Fruit fly (Drosophila melanogaster): Measurements from ENCODE around the gene CG9503.
A peak's percentile ranks its signal among the peaks of the same experiment; 100 is the strongest.

CG9503 gene

dm6 chrX:14905499-14906044, 17.7 kb downstream of the CG9503 start, which contains the start of gene CG9512:
Gene CG9512, minus strand, starts transcription at chrX:14905549.
- TF ChIP-seq CG10348 (GFP tag; IDR thresholded peaks at IDR 0.05) (no peak), EcR (GFP tag; optimal IDR thresholded peaks at IDR 0.05) (no peak), CG32121 (GFP tag; IDR thresholded peaks at IDR 0.05) (no peak), CG8159 (tag; optimal IDR thresholded peaks at IDR 0.05) (no peak), Snoo (tag; optimal IDR thresholded peaks at IDR 0.05) (no peak), CG13204 (GFP tag; optimal IDR thresholded peaks at IDR 0.05) (no peak), CG34367 (tag; optimal IDR thresholded peaks at IDR 0.05) (no peak), D1 (tag; optimal IDR thresholded peaks at IDR 0.05) (no peak), CG12605 (GFP tag; IDR thresholded peaks at IDR 0.05) (no peak), CG17806 (tag; optimal IDR thresholded peaks at IDR 0.05) (no peak), CG15710 (tag; optimal IDR thresholded peaks at IDR 0.05) (no peak), gl (tag; optimal IDR thresholded peaks at IDR 0.05) (no peak), rn (GFP tag; IDR thresholded peaks at IDR 0.05) (no peak), Ets98B (GFP tag; IDR thresholded peaks at IDR 0.05) (no peak)

- TF ChIP-seq Pif1A (GFP tag; optimal IDR thresholded peaks at IDR 0.05) (peak; percentile 16), CG15710 (tag; optimal IDR thresholded peaks at IDR 0.05) (no peak), gl (tag; optimal IDR thresholded peaks at IDR 0.05) (no peak), CG17806 (tag; optimal IDR thresholded peaks at IDR 0.05) (no peak), Ets98B (GFP tag; IDR thresholded peaks at IDR 0.05) (no peak), Snoo (tag; optimal IDR thresholded peaks at IDR 0.05) (peak; percentile 3), EcR (GFP tag; optimal IDR thresholded peaks at IDR 0.05) (no peak), fd96Ca (GFP tag; IDR thresholded peaks at IDR 0.05) (no peak), CG8301 (tag; optimal IDR thresholded peaks at IDR 0.05) (peak; percentile 35), CG4496 (GFP tag; IDR thresholded peaks at IDR 0.05) (0 out of 3 replicates have a peak, but pooled peaks have one; percentile 9), CG34367 (tag; optimal IDR thresholded peaks at IDR 0.05) (no peak), CG8159 (tag; optimal IDR thresholded peaks at IDR 0.05) (peak; percentile 26), CG14655 (GFP tag; optimal IDR thresholded peaks at IDR 0.05) (peak; percentile 20), CG32121 (GFP tag; IDR thresholded peaks at IDR 0.05) (0 out of 2 replicates have a peak, but pooled peaks have one; percentile 51)
These were observed 25.7 kb downstream of the CG9503 start for dm6 chrX:14897592-14897991.

- TF ChIP-seq Pif1A (GFP tag; optimal IDR thresholded peaks at IDR 0.05), result no peak
- no peak for TF ChIP-seq CG8301 (tag; optimal IDR thresholded peaks at IDR 0.05)
These were observed 26.5 kb downstream of the CG9503 start, which contains the start of gene CG9514 for dm6 chrX:14896791-14897190. Gene CG9514, minus strand, starts transcription at chrX:14896891.

- TF ChIP-seq CG32121 (GFP tag; IDR thresholded peaks at IDR 0.05) (peak; percentile 41; the same call in 1 of the 2 replicates), CG8301 (tag; optimal IDR thresholded peaks at IDR 0.05) (peak; percentile 10), CG4496 (GFP tag; IDR thresholded peaks at IDR 0.05) (0 out of 3 replicates have a peak, but pooled peaks have one; percentile 19), Pif1A (GFP tag; optimal IDR thresholded peaks at IDR 0.05) (no peak)
These were observed 27.0 kb downstream of the CG9503 start for dm6 chrX:14896310-14896709.

dm6 chrX:14893872-14894271, 29.4 kb downstream of the CG9503 start:
- TF ChIP-seq EcR (GFP tag; optimal IDR thresholded peaks at IDR 0.05) (no peak), Snoo (tag; optimal IDR thresholded peaks at IDR 0.05) (no peak), rn (GFP tag; IDR thresholded peaks at IDR 0.05) (no peak), CG34367 (tag; optimal IDR thresholded peaks at IDR 0.05) (no peak), CG9948 (tag; optimal IDR thresholded peaks at IDR 0.05) (no peak), CG8159 (tag; optimal IDR thresholded peaks at IDR 0.05) (no peak), CG32121 (GFP tag; IDR thresholded peaks at IDR 0.05) (no peak), CG14655 (GFP tag; optimal IDR thresholded peaks at IDR 0.05) (no peak), CG12605 (GFP tag; IDR thresholded peaks at IDR 0.05) (no peak), Pif1B (GFP tag; optimal IDR thresholded peaks at IDR 0.05) (no peak), D1 (tag; optimal IDR thresholded peaks at IDR 0.05) (no peak), CG13204 (GFP tag; optimal IDR thresholded peaks at IDR 0.05) (no peak), fd96Ca (GFP tag; IDR thresholded peaks at IDR 0.05) (no peak)

dm6 chrX:14892303-14892702, 31.0 kb downstream of the CG9503 start:
- TF ChIP-seq CG13204 (GFP tag; optimal IDR thresholded peaks at IDR 0.05) (no peak), CG12605 (GFP tag; IDR thresholded peaks at IDR 0.05) (no peak), gl (tag; optimal IDR thresholded peaks at IDR 0.05) (no peak), Pif1B (GFP tag; optimal IDR thresholded peaks at IDR 0.05) (no peak), Snoo (tag; optimal IDR thresholded peaks at IDR 0.05) (no peak), CG9948 (tag; optimal IDR thresholded peaks at IDR 0.05) (no peak), rn (GFP tag; IDR thresholded peaks at IDR 0.05) (0 out of 2 replicates have a peak, but pooled peaks have one; percentile 19), CG34367 (tag; optimal IDR thresholded peaks at IDR 0.05) (no peak), CG32121 (GFP tag; IDR thresholded peaks at IDR 0.05) (0 out of 2 replicates have a peak, but pooled peaks have one; percentile 20), D1 (tag; optimal IDR thresholded peaks at IDR 0.05) (no peak), fd96Ca (GFP tag; IDR thresholded peaks at IDR 0.05) (no peak), EcR (GFP tag; optimal IDR thresholded peaks at IDR 0.05) (no peak), CG10348 (GFP tag; IDR thresholded peaks at IDR 0.05) (no peak), CG8301 (tag; optimal IDR thresholded peaks at IDR 0.05) (peak; percentile 29), Pif1A (GFP tag; optimal IDR thresholded peaks at IDR 0.05) (peak; percentile 16), CG4496 (GFP tag; IDR thresholded peaks at IDR 0.05) (peak; percentile 56; the same call in 2 of the 3 replicates), Ets98B (GFP tag; IDR thresholded peaks at IDR 0.05) (peak; percentile 16; the same call in 1 of the 2 replicates), CG17806 (tag; optimal IDR thresholded peaks at IDR 0.05) (no peak), CG14655 (GFP tag; optimal IDR thresholded peaks at IDR 0.05) (peak; percentile 8), CG15710 (tag; optimal IDR thresholded peaks at IDR 0.05) (no peak), CG8159 (tag; optimal IDR thresholded peaks at IDR 0.05) (peak; percentile 42)

Data from whole organism, pupa.